Fruit fly (Drosophila melanogaster): ENCODE data around the gene CG5151.
A peak's percentile ranks its signal among the peaks of the same experiment; 100 is the strongest.

DNA sequence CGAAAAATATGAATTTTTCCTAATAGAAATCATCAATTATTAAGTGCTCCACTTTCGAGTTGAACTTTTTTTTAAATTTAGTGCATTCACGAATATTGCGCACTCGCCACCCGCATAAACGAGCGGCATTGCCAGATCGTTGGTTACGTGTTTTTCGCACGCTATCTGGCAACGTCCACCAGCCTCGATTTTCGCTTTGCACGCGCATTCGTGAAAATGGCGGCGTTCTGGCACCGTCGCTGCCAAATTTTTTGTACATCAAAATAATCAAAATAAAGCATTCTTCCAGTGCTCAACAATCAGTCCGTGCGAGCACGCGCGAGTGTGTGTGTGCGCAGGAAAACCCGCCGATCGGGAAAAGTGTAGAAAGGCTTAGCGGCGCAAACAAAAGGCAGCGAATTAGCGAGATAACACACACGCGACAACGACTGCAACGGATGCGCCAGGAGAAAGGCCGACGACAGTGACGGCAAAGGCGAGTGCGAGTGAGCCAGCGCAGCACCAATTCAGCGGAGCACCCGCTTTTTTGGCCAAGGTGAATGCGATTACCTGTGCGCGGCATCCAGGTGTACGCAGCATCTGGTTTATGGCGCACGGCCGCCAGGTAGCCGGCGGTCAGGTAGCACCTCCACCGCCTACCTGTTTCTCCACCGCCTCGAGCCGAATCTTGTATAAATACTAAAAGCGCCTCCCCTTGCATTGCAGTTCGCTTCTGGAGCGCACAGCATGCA, 50.7 kb downstream of the CG5151 start:
- TF ChIP-seq gsb (GFP tag; IDR thresholded peaks at IDR 0.05): 0 out of 2 replicates have a peak, but pooled peaks have one; percentile 23
- TF ChIP-seq CG17186 (GFP tag; optimal IDR thresholded peaks at IDR 0.05): peak; percentile 92
- TF ChIP-seq CG14667 (GFP tag; IDR thresholded peaks at IDR 0.05): 0 out of 2 replicates have a peak, but pooled peaks have one; percentile 54
- TF ChIP-seq disco-r (GFP tag; optimal IDR thresholded peaks at IDR 0.05): peak; percentile 69
- peak; percentile 76 for TF ChIP-seq emc (GFP tag; optimal IDR thresholded peaks at IDR 0.05)
- peak; percentile 86 for TF ChIP-seq CG1792 (GFP tag; optimal IDR thresholded peaks at IDR 0.05)
- TF ChIP-seq Dp (GFP tag; optimal IDR thresholded peaks at IDR 0.05): peak; percentile 51
- TF ChIP-seq gfzf (GFP tag; optimal IDR thresholded peaks at IDR 0.05): no peak
- TF ChIP-seq CG1529 (GFP tag; optimal IDR thresholded peaks at IDR 0.05): no peak
- TF ChIP-seq ham (GFP tag; IDR thresholded peaks at IDR 0.05): no peak
- TF ChIP-seq CG3726 (GFP tag; IDR thresholded peaks at IDR 0.05): no peak
- TF ChIP-seq z (GFP tag; IDR thresholded peaks at IDR 0.05): 0 out of 3 replicates have a peak, but pooled peaks have one; percentile 52
- TF ChIP-seq cas (GFP tag; IDR thresholded peaks at IDR 0.05): peak; percentile 55; the same call in 1 of the 2 replicates
